Fruit fly (Drosophila melanogaster) whole organism, embryonic: ENCODE data around the gene CG9467.

Source experiments
- BEAF-32 ChIP-seq: fragments of 200-800 bp; sonication (Bioruptor generic); optimal IDR thresholded peaks from 3 replicates; lab custom pipeline; 2017; ENCODE audit warnings: missing biosample characterization, missing genetic modification characterization, mild to moderate bottlenecking, moderate library complexity, missing genetic modification reagents
- CG10543 ChIP-seq: fragments of 200-800 bp; sonication (Bioruptor generic); optimal IDR thresholded peaks from 3 replicates; lab custom pipeline; 2017; ENCODE audit warnings: missing biosample characterization, mild to moderate bottlenecking, missing genetic modification characterization, moderate library complexity
- CG10959 ChIP-seq: fragments of 200-800 bp; sonication (Bioruptor generic); IDR thresholded peaks from 2 replicates; pipeline ENCODE4 v1.3.6; 2022; ENCODE audit warnings: missing biosample characterization, missing genetic modification characterization
- CG11696 ChIP-seq: fragments of 200-800 bp; sonication (Bioruptor generic); IDR thresholded peaks from 2 replicates; pipeline ENCODE4 v1.3.6; 2022; ENCODE audit warnings: missing biosample characterization, missing genetic modification characterization
- CG1233 ChIP-seq: fragments of 200-800 bp; sonication (Bioruptor generic); optimal IDR thresholded peaks from 4 replicates; lab custom pipeline; 2018; ENCODE audit warnings: missing biosample characterization, mild to moderate bottlenecking, missing genetic modification characterization
- CG12659 ChIP-seq: fragments of 200-800 bp; sonication (Bioruptor generic); optimal IDR thresholded peaks from 3 replicates; lab custom pipeline; 2017; ENCODE audit warnings: mild to moderate bottlenecking, missing biosample characterization, missing genetic modification reagents, missing genetic modification characterization
- CG13624 ChIP-seq: fragments of 200-800 bp; sonication (Bioruptor generic); optimal IDR thresholded peaks from 2 replicates; lab custom pipeline; 2016; ENCODE audit warnings: missing biosample characterization, missing genetic modification characterization
- CG15011 ChIP-seq: fragments of 200-800 bp; sonication (Bioruptor generic); optimal IDR thresholded peaks from 3 replicates; lab custom pipeline; 2018; ENCODE audit warnings: missing biosample characterization, mild to moderate bottlenecking, missing genetic modification characterization
- CG1647 ChIP-seq: fragments of 200-800 bp; sonication (Bioruptor generic); optimal IDR thresholded peaks from 3 replicates; lab custom pipeline; 2016; ENCODE audit warnings: missing biosample characterization, missing genetic modification characterization
- CG17328 ChIP-seq: fragments of 200-800 bp; sonication (Bioruptor generic); IDR thresholded peaks from 2 replicates; pipeline ENCODE4 v1.3.6; 2022; ENCODE audit warnings: missing biosample characterization, missing genetic modification characterization
- CG17385 ChIP-seq: fragments of 200-800 bp; sonication (Bioruptor generic); optimal IDR thresholded peaks from 3 replicates; lab custom pipeline; 2018; ENCODE audit warnings: missing biosample characterization, mild to moderate bottlenecking, missing genetic modification characterization
- CG2199 ChIP-seq: fragments of 200-800 bp; sonication (Bioruptor generic); IDR thresholded peaks from 3 replicates; pipeline ENCODE4 v1.3.6; 2022; ENCODE audit warnings: missing biosample characterization, missing genetic modification characterization
- CG30403 ChIP-seq: fragments of 200-800 bp; sonication (Bioruptor generic); optimal IDR thresholded peaks from 3 replicates; lab custom pipeline; 2016; ENCODE audit warnings: missing biosample characterization, missing genetic modification characterization
- CG3163 ChIP-seq: fragments of 200-800 bp; sonication (Bioruptor generic); optimal IDR thresholded peaks from 3 replicates; lab custom pipeline; 2016; ENCODE audit warnings: missing biosample characterization, missing genetic modification characterization
- CG32767 ChIP-seq: fragments of 200-800 bp; sonication (Bioruptor generic); IDR thresholded peaks from 2 replicates; pipeline ENCODE4 v1.3.6; 2022; ENCODE audit warnings: missing biosample characterization, missing genetic modification characterization
- CG33213 ChIP-seq: fragments of 200-800 bp; sonication (Bioruptor generic); optimal IDR thresholded peaks from 3 replicates; lab custom pipeline; 2016; ENCODE audit warnings: missing biosample characterization, missing genetic modification characterization
- CG4617 ChIP-seq: fragments of 200-800 bp; sonication (Bioruptor generic); optimal IDR thresholded peaks from 3 replicates; lab custom pipeline; 2016; ENCODE audit warnings: missing biosample characterization, missing genetic modification characterization, borderline replicate concordance
- CG4854 ChIP-seq: fragments of 200-800 bp; sonication (Bioruptor generic); optimal IDR thresholded peaks from 2 replicates; lab custom pipeline; 2016; ENCODE audit warnings: missing biosample characterization, missing genetic modification characterization, inconsistent platforms
- CG6813 ChIP-seq: fragments of 200-800 bp; sonication (Bioruptor generic); optimal IDR thresholded peaks from 2 replicates; lab custom pipeline; 2017; ENCODE audit warnings: missing biosample characterization, missing genetic modification characterization, mild to moderate bottlenecking, moderate library complexity, missing genetic modification reagents
- CG7745 ChIP-seq: fragments of 200-800 bp; sonication (Bioruptor generic); optimal IDR thresholded peaks from 2 replicates; lab custom pipeline; 2018; ENCODE audit warnings: missing biosample characterization, mild to moderate bottlenecking, missing genetic modification characterization, moderate library complexity
- CG7786 ChIP-seq: fragments of 200-800 bp; sonication (Bioruptor generic); optimal IDR thresholded peaks from 2 replicates; lab custom pipeline; 2016; ENCODE audit warnings: missing biosample characterization, missing genetic modification characterization
- CG9876 ChIP-seq: fragments of 200-800 bp; sonication (Bioruptor generic); optimal IDR thresholded peaks from 2 replicates; lab custom pipeline; 2016; ENCODE audit warnings: missing biosample characterization, missing genetic modification characterization
- Camta ChIP-seq: fragments of 200-800 bp; sonication (Bioruptor generic); optimal IDR thresholded peaks from 2 replicates; lab custom pipeline; 2016; ENCODE audit warnings: missing biosample characterization, missing genetic modification characterization
- Chrac-16 ChIP-seq: fragments of 200-800 bp; sonication (Bioruptor generic); optimal IDR thresholded peaks from 3 replicates; lab custom pipeline; 2016; ENCODE audit warnings: missing biosample characterization, missing genetic modification characterization
- GATAe ChIP-seq: fragments of 200-800 bp; sonication (Bioruptor generic); conservative IDR thresholded peaks from 2 replicates; pipeline ENCODE4 v1.3.6; 2022; ENCODE audit warnings: missing biosample characterization, missing genetic modification characterization
- Gsc ChIP-seq: fragments of 200-800 bp; sonication (Bioruptor generic); IDR thresholded peaks from 2 replicates; pipeline ENCODE4 v1.3.6; 2022; ENCODE audit warnings: missing biosample characterization, missing genetic modification characterization
- Kr ChIP-seq: fragments of 200-800 bp; sonication (Bioruptor generic); optimal IDR thresholded peaks from 2 replicates; lab custom pipeline; 2017; ENCODE audit warnings: missing biosample characterization, mild to moderate bottlenecking, missing genetic modification characterization
- MBD-R2 ChIP-seq: fragments of 200-800 bp; sonication (Bioruptor generic); IDR thresholded peaks from 2 replicates; pipeline ENCODE4 v1.3.6; 2022; ENCODE audit warnings: missing biosample characterization, missing genetic modification characterization
- MTF-1 ChIP-seq: fragments of 200-800 bp; sonication (Bioruptor generic); optimal IDR thresholded peaks from 2 replicates; lab custom pipeline; 2018; ENCODE audit warnings: missing biosample characterization, mild to moderate bottlenecking, missing genetic modification characterization, borderline replicate concordance
- Max ChIP-seq: fragments of 200-800 bp; sonication (Bioruptor generic); optimal IDR thresholded peaks from 2 replicates; lab custom pipeline; 2016; ENCODE audit warnings: missing biosample characterization, mild to moderate bottlenecking, missing genetic modification characterization
- NC2β ChIP-seq: fragments of 200-800 bp; sonication (Bioruptor generic); optimal IDR thresholded peaks from 2 replicates; lab custom pipeline; 2016; ENCODE audit warnings: missing biosample characterization, missing genetic modification characterization
- Ravus ChIP-seq: fragments of 200-800 bp; sonication (Bioruptor generic); IDR thresholded peaks from 2 replicates; pipeline ENCODE4 v1.3.6; 2022; ENCODE audit warnings: missing biosample characterization, missing genetic modification characterization
- Stat92E ChIP-seq, 3 experiments: fragments of >200 bp in 2 of 3; fragments of 200-800 bp in 1 of 3; sonication (Bioruptor generic) in 1 of 3; optimal IDR thresholded peaks; 2 replicates each; lab custom pipeline; 2017 to 2019; ENCODE audit warnings: missing biosample characterization in 3 of 3, missing genetic modification characterization in 3 of 3, mild to moderate bottlenecking in 1 of 3, moderate library complexity in 1 of 3
- Xrp1 ChIP-seq: fragments of 200-800 bp; sonication (Bioruptor generic); IDR thresholded peaks from 2 replicates; pipeline ENCODE4 v1.3.6; 2022; ENCODE audit warnings: missing biosample characterization, missing genetic modification characterization
- bab2 ChIP-seq: fragments of 200-800 bp; sonication (Bioruptor generic); optimal IDR thresholded peaks from 2 replicates; lab custom pipeline; 2016; ENCODE audit warnings: missing biosample characterization, missing genetic modification characterization
- chinmo ChIP-seq: fragments of 200-800 bp; sonication (Bioruptor generic); IDR thresholded peaks from 4 replicates; pipeline ENCODE4 v1.3.6; 2022; ENCODE audit warnings: missing biosample characterization, missing genetic modification characterization; ENCODE audit not compliant: partially characterized antibody
- corto ChIP-seq: fragments of 200-800 bp; sonication (Bioruptor generic); optimal IDR thresholded peaks from 2 replicates; lab custom pipeline; 2016; ENCODE audit warnings: missing biosample characterization, mild to moderate bottlenecking, missing genetic modification characterization, moderate library complexity
- exex ChIP-seq: fragments of 200-800 bp; sonication (Bioruptor generic); optimal IDR thresholded peaks from 4 replicates; lab custom pipeline; 2018; ENCODE audit warnings: missing biosample characterization, mild to moderate bottlenecking, missing genetic modification characterization, moderate library complexity
- nerfin-1 ChIP-seq: fragments of 200-800 bp; sonication (Bioruptor generic); optimal IDR thresholded peaks from 3 replicates; lab custom pipeline; 2019; ENCODE audit warnings: missing biosample characterization, mild to moderate bottlenecking, missing genetic modification characterization, moderate library complexity
- pum ChIP-seq: fragments of 200-800 bp; sonication (Bioruptor generic); optimal IDR thresholded peaks from 2 replicates; lab custom pipeline; 2016; ENCODE audit warnings: missing biosample characterization, missing genetic modification characterization
- ranshi ChIP-seq: fragments of 200-800 bp; sonication (Bioruptor generic); IDR thresholded peaks from 2 replicates; pipeline ENCODE4 v1.3.6; 2022; ENCODE audit warnings: missing biosample characterization, missing genetic modification characterization
- schlank ChIP-seq: fragments of 200-800 bp; sonication (Bioruptor generic); optimal IDR thresholded peaks from 2 replicates; lab custom pipeline; 2018; ENCODE audit warnings: missing biosample characterization, mild to moderate bottlenecking, missing genetic modification characterization
- sqz ChIP-seq: fragments of 200-800 bp; sonication (Bioruptor generic); optimal IDR thresholded peaks from 3 replicates; lab custom pipeline; 2018; ENCODE audit warnings: missing biosample characterization, mild to moderate bottlenecking, missing genetic modification characterization
- tap ChIP-seq: fragments of 200-800 bp; optimal IDR thresholded peaks from 3 replicates; lab custom pipeline; 2019; ENCODE audit warnings: missing biosample characterization, mild to moderate bottlenecking, missing genetic modification characterization, moderate library complexity
- tgo ChIP-seq: fragments of 200-800 bp; sonication (Bioruptor generic); IDR thresholded peaks from 3 replicates; pipeline ENCODE4 v1.3.6; 2022; ENCODE audit warnings: missing biosample characterization, missing genetic modification characterization
- tin ChIP-seq: fragments of 200-800 bp; sonication (Bioruptor generic); optimal IDR thresholded peaks from 3 replicates; lab custom pipeline; 2016; ENCODE audit warnings: missing biosample characterization, missing genetic modification characterization
- tna ChIP-seq: fragments of 200-800 bp; sonication (Bioruptor generic); IDR thresholded peaks from 2 replicates; pipeline ENCODE4 v1.3.6; 2022; ENCODE audit warnings: missing biosample characterization, missing genetic modification characterization; ENCODE audit not compliant: partially characterized antibody
- twi ChIP-seq: fragments of 200-800 bp; optimal IDR thresholded peaks from 2 replicates; lab custom pipeline; 2019; ENCODE audit warnings: missing biosample characterization, mild to moderate bottlenecking, missing genetic modification characterization, moderate library complexity
- z ChIP-seq: fragments of 200-800 bp; sonication (Bioruptor generic); IDR thresholded peaks from 3 replicates; pipeline ENCODE4 v1.3.6; 2022; ENCODE audit warnings: missing biosample characterization, missing genetic modification characterization
- zf30C ChIP-seq: fragments of 200-800 bp; sonication (Bioruptor generic); optimal IDR thresholded peaks from 3 replicates; lab custom pipeline; 2018; ENCODE audit warnings: missing biosample characterization, mild to moderate bottlenecking, missing genetic modification characterization

CG9467 gene

DNA sequence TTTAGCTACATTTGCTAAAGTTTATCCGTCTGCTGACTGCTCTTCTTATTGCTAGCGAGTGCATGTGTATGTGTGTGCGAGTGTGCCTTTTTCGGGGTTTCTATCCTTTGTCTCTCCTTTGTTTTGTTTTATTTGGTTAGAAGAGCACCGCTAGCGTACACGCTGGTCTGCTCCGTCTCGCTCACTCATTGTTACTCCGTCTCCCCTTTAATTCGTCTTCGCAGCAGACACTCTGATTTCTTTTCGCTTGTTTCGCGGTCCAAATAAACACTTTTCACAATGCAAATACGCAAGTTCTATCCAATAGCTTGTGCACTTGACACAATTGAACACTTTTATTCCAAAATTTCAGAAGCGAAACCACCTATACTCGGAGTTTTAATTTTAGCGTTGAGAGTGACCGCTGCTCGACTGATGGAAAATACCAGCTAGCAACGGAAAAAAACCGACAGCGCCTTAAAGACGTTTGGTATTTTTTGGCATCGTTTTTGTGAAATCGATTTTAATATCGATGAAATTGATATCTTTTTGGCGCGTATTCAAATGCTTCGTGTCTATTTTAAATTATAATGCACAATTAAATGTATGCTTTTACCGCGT, 8.2 kb upstream of the CG9467 start, which contains the start of gene FBXO11 (continued):
- peak; percentile 25 for TF ChIP-seq CG13624 (GFP tag; lab: Kevin White, UChicago)
- no peak for TF ChIP-seq Chrac-16 (GFP tag; lab: Kevin White, UChicago)
- TF ChIP-seq exex (tag; lab: Kevin White, UChicago) = no peak
- TF ChIP-seq Kr (GFP tag; lab: Kevin White, UChicago) = no peak
- no peak for TF ChIP-seq pum (GFP tag; lab: Kevin White, UChicago)
- TF ChIP-seq corto (GFP tag; lab: Kevin White, UChicago) = no peak
- no peak for TF ChIP-seq tgo (GFP tag; lab: Robert Waterston, UW)
- no peak for TF ChIP-seq MTF-1 (GFP tag; lab: Kevin White, UChicago)
- TF ChIP-seq CG10959 = no peak
- peak; percentile 69 for TF ChIP-seq CG12659
- TF ChIP-seq ranshi (GFP tag; lab: Robert Waterston, UW) = no peak
- peak; percentile 100 for TF ChIP-seq CG4617 (GFP tag; lab: Kevin White, UChicago)
- TF ChIP-seq Ravus (GFP tag; lab: Robert Waterston, UW) = no peak
- no peak for TF ChIP-seq Gsc (GFP tag; lab: Robert Waterston, UW)
- peak; percentile 32 for TF ChIP-seq nerfin-1 (tag; lab: Kevin White, UChicago)
- no peak for TF ChIP-seq CG2199 (GFP tag; lab: Robert Waterston, UW)
- peak; percentile 29 for TF ChIP-seq Max (GFP tag; lab: Kevin White, UChicago)
- TF ChIP-seq CG4854 (GFP tag; lab: Kevin White, UChicago) = no peak
- TF ChIP-seq tin (GFP tag; lab: Kevin White, UChicago) = no peak
- no peak for TF ChIP-seq tap (tag; lab: Kevin White, UChicago)
- TF ChIP-seq CG32767 (GFP tag; lab: Robert Waterston, UW) = no peak
- peak; percentile 2 for TF ChIP-seq CG10543 (GFP tag; lab: Kevin White, UChicago)
- TF ChIP-seq z (GFP tag; lab: Robert Waterston, UW) = no peak
- no peak for TF ChIP-seq Camta (GFP tag; lab: Kevin White, UChicago)
- TF ChIP-seq CG7745 (tag; lab: Kevin White, UChicago) = no peak
- TF ChIP-seq CG15011 (GFP tag; lab: Kevin White, UChicago) = no peak
- TF ChIP-seq CG17328 (GFP tag; lab: Robert Waterston, UW) = no peak
- TF ChIP-seq BEAF-32 = peak; percentile 67
- TF ChIP-seq Stat92E (GFP tag; optimal IDR thresholded peaks at IDR 0.05; lab: Kevin White, UChicago) = peak in 1 of 3 experiments; percentile 83
- no peak for TF ChIP-seq bab2 (GFP tag; lab: Kevin White, UChicago)
- no peak for TF ChIP-seq CG33213
- TF ChIP-seq CG17385 = peak; percentile 24
- no peak for TF ChIP-seq CG1233
- TF ChIP-seq GATAe (GFP tag; lab: Robert Waterston, UW) = no peak
- TF ChIP-seq tna (GFP tag; lab: Robert Waterston, UW) = no peak
- TF ChIP-seq CG6813 = no peak
- no peak for TF ChIP-seq CG30403
- peak; percentile 7 for TF ChIP-seq NC2β (GFP tag; lab: Kevin White, UChicago)
- no peak for TF ChIP-seq CG11696 (GFP tag; lab: Robert Waterston, UW)
- TF ChIP-seq sqz (GFP tag; lab: Kevin White, UChicago) = no peak
- no peak for TF ChIP-seq CG9876 (GFP tag; lab: Kevin White, UChicago)
- peak; percentile 59 for TF ChIP-seq MBD-R2 (GFP tag; lab: Robert Waterston, UW)
- TF ChIP-seq CG7786 = no peak
- TF ChIP-seq zf30C (GFP tag; lab: Kevin White, UChicago) = no peak
- TF ChIP-seq CG1647 (GFP tag; lab: Kevin White, UChicago) = no peak
- peak; percentile 69; the same call in 1 of the 4 replicates for TF ChIP-seq chinmo (GFP tag; lab: Robert Waterston, UW)
- peak; percentile 11 for TF ChIP-seq CG3163
- TF ChIP-seq twi (tag; lab: Kevin White, UChicago) = no peak
- TF ChIP-seq Xrp1 = no peak
- no peak for TF ChIP-seq schlank
